Fruit fly (Drosophila melanogaster): ENCODE measurements around the gene Acbp4.

The Acbp4 gene

dm6 chr3L:7105693-7106092 lies 22.4 kb downstream of the Acbp4 start (continued):
- TF ChIP-seq pros (GFP tag; optimal IDR thresholded peaks at IDR 0.05) (no peak), CG4404 (GFP tag; IDR thresholded peaks at IDR 0.05) (no peak), zfh1 (GFP tag; IDR thresholded peaks at IDR 0.05) (no peak), Hr51 (GFP tag; optimal IDR thresholded peaks at IDR 0.05) (peak in 1 of 2 experiments; percentile 47), Mrtf (GFP tag; IDR thresholded peaks at IDR 0.05) (no peak), bbx (GFP tag; IDR thresholded peaks at IDR 0.05; ENCODE audit: partially characterized antibody) (no peak), gfzf (GFP tag; optimal IDR thresholded peaks at IDR 0.05) (no peak), ATbp (GFP tag; optimal IDR thresholded peaks at IDR 0.05) (peak; percentile 38), stwl (tag; optimal IDR thresholded peaks at IDR 0.05) (no peak), yki (optimal IDR thresholded peaks at IDR 0.05) (no peak), Meics (GFP tag; optimal IDR thresholded peaks at IDR 0.05) (no peak), gt (GFP tag; IDR thresholded peaks at IDR 0.05) (no peak), ken (GFP tag; IDR thresholded peaks at IDR 0.05) (no peak), tgo (GFP tag; IDR thresholded peaks at IDR 0.05) (no peak), E2f1 (GFP tag; IDR thresholded peaks at IDR 0.05) (no peak), Ravus (GFP tag; IDR thresholded peaks at IDR 0.05) (no peak), CG13123 (GFP tag; optimal IDR thresholded peaks at IDR 0.05) (no peak), CG12219 (GFP tag; optimal IDR thresholded peaks at IDR 0.05) (no peak), CG12942 (GFP tag; optimal IDR thresholded peaks at IDR 0.05) (no peak), CG4854 (GFP tag; optimal IDR thresholded peaks at IDR 0.05) (no peak), grn (GFP tag; optimal IDR thresholded peaks at IDR 0.05) (no peak), gem (tag; optimal IDR thresholded peaks at IDR 0.05) (peak; percentile 45), ham (GFP tag; IDR thresholded peaks at IDR 0.05) (no peak), dati (GFP tag; IDR thresholded peaks at IDR 0.05) (no peak), CG10979 (tag; optimal IDR thresholded peaks at IDR 0.05) (peak; percentile 35), Dref (GFP tag; IDR thresholded peaks at IDR 0.05) (no peak), HLH4C (GFP tag; IDR thresholded peaks at IDR 0.05; ENCODE audit: partially characterized antibody) (no peak), lab (GFP tag; optimal IDR thresholded peaks at IDR 0.05) (peak; percentile 2), Dad (GFP tag; optimal IDR thresholded peaks at IDR 0.05) (no peak), D19A (tag; optimal IDR thresholded peaks at IDR 0.05) (no peak), Side (GFP tag; optimal IDR thresholded peaks at IDR 0.05) (no peak), CG8359 (GFP tag; optimal IDR thresholded peaks at IDR 0.05; ENCODE audit: borderline replicate concordance) (no peak), ttk (GFP tag; IDR thresholded peaks at IDR 0.05) (no peak), sisA (GFP tag; IDR thresholded peaks at IDR 0.05) (0 out of 2 replicates have a peak, but pooled peaks have one; percentile 8), NFAT (GFP tag; IDR thresholded peaks at IDR 0.05) (no peak), ftz-f1 (GFP tag; optimal IDR thresholded peaks at IDR 0.05) (no peak), sqz (GFP tag; optimal IDR thresholded peaks at IDR 0.05) (no peak), eyg (GFP tag; optimal IDR thresholded peaks at IDR 0.05) (no peak), CG17359 (tag; optimal IDR thresholded peaks at IDR 0.05) (peak; percentile 18), hbn (GFP tag; IDR thresholded peaks at IDR 0.05; ENCODE audit: partially characterized antibody) (no peak), her (GFP tag; optimal IDR thresholded peaks at IDR 0.05) (no peak), otp (GFP tag; IDR thresholded peaks at IDR 0.05) (no peak), ab (GFP tag; optimal IDR thresholded peaks at IDR 0.05) (no peak), org-1 (GFP tag; optimal IDR thresholded peaks at IDR 0.05) (no peak), Awh (GFP tag; IDR thresholded peaks at IDR 0.05) (no peak), Atf-2 (GFP tag; optimal IDR thresholded peaks at IDR 0.05) (no peak), CG14667 (GFP tag; IDR thresholded peaks at IDR 0.05) (no peak), CG12236 (GFP tag; optimal IDR thresholded peaks at IDR 0.05) (no peak), Elba2 (GFP tag; optimal IDR thresholded peaks at IDR 0.05) (no peak), mam (GFP tag; optimal IDR thresholded peaks at IDR 0.05) (no peak), CG11085 (GFP tag; IDR thresholded peaks at IDR 0.05) (no peak), Ptx1 (GFP tag; IDR thresholded peaks at IDR 0.05) (peak; percentile 33; the same call in 1 of the 2 replicates), jumu (GFP tag; optimal IDR thresholded peaks at IDR 0.05) (no peak)

Measured in whole organism, embryonic.